Worm (Caenorhabditis elegans) whole organism, L1 larva: ENCODE data around the gene ZC449.5.

Experiments used
- aly-2 ChIP-seq: fragments of 150-350 bp; optimal IDR thresholded peaks from 2 replicates; lab custom pipeline; 2014; ENCODE audit warnings: missing biosample characterization, missing genetic modification characterization
- ceh-8 ChIP-seq: fragments of 200-800 bp; sonication (Bioruptor generic); optimal IDR thresholded peaks from 2 replicates; lab custom pipeline; 2018; ENCODE audit warnings: mild to moderate bottlenecking, missing genetic modification characterization, moderate library complexity, missing compliant biosample characterization
- egl-27 ChIP-seq, 2 experiments: fragments of 150-350 bp in 1 of 2; sonication (generic microtip); optimal IDR thresholded peaks; 3 replicates each; lab custom pipeline; 2017 to 2018; ENCODE audit warnings: missing biosample characterization in 2 of 2, missing genetic modification characterization in 2 of 2, missing genetic modification reagents in 2 of 2
- hpl-2 ChIP-seq: fragments of 150-350 bp; optimal IDR thresholded peaks from 2 replicates; lab custom pipeline; 2014; ENCODE audit warnings: missing biosample characterization, missing genetic modification reagents, missing genetic modification characterization
- pag-3 ChIP-seq: sonication (generic microtip); optimal IDR thresholded peaks from 2 replicates; lab custom pipeline; 2017; ENCODE audit warnings: missing genetic modification characterization, mild to moderate bottlenecking, missing compliant biosample characterization, antibody characterized with exemption, borderline replicate concordance; ENCODE audit not compliant: insufficient read depth

DNA sequence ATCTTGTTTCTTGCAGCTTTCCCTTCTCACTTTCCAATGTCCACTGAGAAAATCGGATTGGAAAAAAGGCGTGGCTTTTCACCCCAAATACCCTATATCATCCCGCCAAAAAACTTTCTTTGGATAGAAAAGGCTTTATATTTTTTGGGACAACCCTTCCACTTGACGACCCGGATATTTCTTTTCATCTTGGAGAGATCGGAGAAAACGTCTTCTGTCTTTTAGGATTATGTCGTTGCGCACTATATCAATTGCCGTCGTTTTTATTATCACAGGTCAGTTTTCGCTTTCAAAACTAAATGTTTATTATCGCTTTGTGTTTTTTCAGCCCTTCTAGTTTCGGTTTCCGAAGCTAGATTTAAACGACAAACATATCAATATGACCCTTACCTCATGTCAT lies 6.3 kb upstream of the ZC449.5 start, which contains the start of gene Y64H9A.2:
- no peak for TF ChIP-seq pag-3 (tag; lab: Kevin White, UChicago)
- no peak for TF ChIP-seq egl-27 (tag; optimal IDR thresholded peaks at IDR 0.05; lab: Kevin White, UChicago)
- TF ChIP-seq aly-2 (tag; lab: Kevin White, UChicago): no peak
- no peak for TF ChIP-seq ceh-8 (GFP tag; lab: Kevin White, UChicago)
- TF ChIP-seq hpl-2 (GFP tag; lab: Kevin White, UChicago): no peak
